Worm (Caenorhabditis elegans): ENCODE results near the gene gtf-2H3.

ce11 chrIII:10078151-10078550 lies 41.8 kb downstream of the gtf-2H3 start, which contains the start of gene T16G12.9:
- TF ChIP-seq ceh-28 (tag; optimal IDR thresholded peaks at IDR 0.05) (no peak), set-16 (GFP tag; IDR thresholded peaks at IDR 0.05) (no peak), lin-13 (GFP tag; optimal IDR thresholded peaks at IDR 0.05) (no peak), skn-1 (tag; optimal IDR thresholded peaks at IDR 0.05) (no peak), vab-7 (GFP tag; IDR thresholded peaks at IDR 0.05) (no peak)
